Fruit fly (Drosophila melanogaster): ENCODE measurements around the gene Sfp26Ad.

Gene Sfp26Ad

DNA sequence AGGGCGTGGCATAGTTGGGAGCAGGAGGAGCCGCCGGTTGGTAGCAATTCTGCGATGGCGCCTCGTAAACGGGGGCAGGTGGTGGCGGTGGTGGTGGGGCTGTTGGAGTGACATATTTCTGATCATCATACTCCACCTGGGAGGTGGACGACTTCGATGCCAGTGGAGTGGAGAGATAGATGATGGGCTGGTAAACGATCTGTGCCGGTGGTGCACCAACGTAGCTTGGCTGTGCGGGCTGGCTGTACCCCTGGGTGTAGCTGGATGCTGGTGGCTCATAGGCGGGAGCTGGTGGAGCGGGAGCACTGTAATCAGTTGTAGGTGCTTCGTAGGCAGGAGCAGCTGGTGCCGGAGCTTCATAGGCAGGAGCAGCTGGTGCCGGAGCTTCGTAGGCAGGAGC lies 20.1 kb upstream of the Sfp26Ad start:
- no peak for TF ChIP-seq Hr96 (GFP tag; optimal IDR thresholded peaks at IDR 0.05)
- TF ChIP-seq Crg-1 (GFP tag; optimal IDR thresholded peaks at IDR 0.05), result no peak
- TF ChIP-seq CG7101 (tag; optimal IDR thresholded peaks at IDR 0.05), result no peak
- TF ChIP-seq kay (GFP tag; ENCODE audit: borderline replicate concordance), result no peak
- TF ChIP-seq CG5204 (GFP tag; optimal IDR thresholded peaks at IDR 0.05), result no peak

DNA sequence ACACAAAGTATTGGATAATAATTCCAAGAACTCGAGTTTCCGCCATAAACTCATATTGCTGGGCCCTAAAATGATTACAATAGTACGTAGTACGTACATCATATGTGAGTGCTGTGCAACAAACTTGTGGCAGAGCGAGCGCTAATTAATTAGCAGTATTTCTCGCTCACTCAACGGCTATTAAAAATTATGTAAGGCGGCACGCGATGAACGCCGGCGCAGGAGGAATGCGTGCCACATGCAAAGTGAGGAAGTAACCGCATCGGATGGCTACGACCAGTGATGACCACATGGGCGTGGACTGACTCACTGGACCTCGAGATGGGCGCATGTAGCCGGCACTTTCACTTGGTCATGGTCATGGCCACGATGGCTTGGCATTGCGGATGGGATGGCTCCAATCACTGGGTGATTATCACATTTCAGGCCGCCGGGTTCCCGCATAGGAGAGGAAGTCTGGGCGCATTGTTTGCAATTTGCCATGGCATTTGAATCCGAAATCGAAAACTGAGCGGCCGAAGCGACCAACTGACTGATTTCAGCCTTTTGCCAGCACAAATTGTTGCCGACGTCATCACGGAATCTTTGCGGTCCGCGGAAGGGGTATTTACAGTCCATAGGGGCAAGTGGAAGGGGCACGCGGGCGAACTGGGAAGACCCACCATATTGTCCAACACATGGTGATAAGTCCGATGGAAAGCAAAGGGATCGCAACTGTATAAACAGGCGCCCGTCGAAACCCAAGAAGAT lies 18.2 kb upstream of the Sfp26Ad start:
- TF ChIP-seq tj (GFP tag; optimal IDR thresholded peaks at IDR 0.05) (peak; percentile 93), Crg-1 (GFP tag; optimal IDR thresholded peaks at IDR 0.05) (peak; percentile 0), CG14711 (tag; optimal IDR thresholded peaks at IDR 0.05) (no peak)

DNA sequence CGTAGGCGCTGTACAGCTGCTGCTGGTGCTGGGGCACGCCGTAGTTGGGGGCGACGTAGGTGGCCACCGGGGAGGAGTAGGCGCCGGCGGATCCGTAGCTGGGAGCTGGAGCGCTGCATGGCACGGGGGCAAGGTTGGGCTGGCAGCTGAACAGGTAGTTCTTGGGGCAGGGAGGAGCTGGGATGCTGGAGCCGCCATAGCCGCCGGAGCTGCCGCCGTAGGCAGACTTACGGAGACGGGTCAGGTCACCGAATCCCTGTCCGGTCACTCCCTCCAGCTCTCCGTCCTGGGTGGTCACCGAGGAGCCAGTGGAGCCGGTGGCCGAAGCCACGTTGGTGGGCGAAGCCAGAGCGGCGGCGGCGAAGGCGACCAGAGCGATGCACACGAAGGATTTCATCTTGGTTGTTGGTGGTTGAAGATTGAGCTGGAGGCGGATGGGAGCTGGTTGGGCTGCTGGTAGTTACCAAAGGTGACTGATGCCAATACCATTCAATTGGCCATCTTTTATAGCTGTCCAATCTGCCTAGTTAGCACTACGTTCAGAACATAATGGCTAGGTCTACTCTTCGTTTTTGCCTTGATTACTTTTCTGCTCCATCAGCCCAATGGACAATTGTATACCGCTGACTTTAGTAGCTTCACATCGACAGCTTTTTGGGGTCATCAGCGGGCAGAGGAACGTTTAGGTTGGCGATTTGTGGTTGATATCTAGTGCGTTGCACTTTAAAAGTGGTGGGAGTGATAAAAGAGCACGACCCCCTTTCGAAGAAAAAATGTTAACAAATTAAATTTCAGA lies 17.0 kb upstream of the Sfp26Ad start, which contains the start of gene Vm26Aa:
TSS of gene Vm26Aa (minus strand) at position 478 of the 796 bp plus-strand sequence.
- no peak for TF ChIP-seq Mnt (GFP tag; optimal IDR thresholded peaks at IDR 0.05)
- no peak for TF ChIP-seq CG7045 (GFP tag; optimal IDR thresholded peaks at IDR 0.05)
- no peak for TF ChIP-seq CG14711 (tag; optimal IDR thresholded peaks at IDR 0.05)
- peak; percentile 98 for TF ChIP-seq tj (GFP tag; optimal IDR thresholded peaks at IDR 0.05)

DNA sequence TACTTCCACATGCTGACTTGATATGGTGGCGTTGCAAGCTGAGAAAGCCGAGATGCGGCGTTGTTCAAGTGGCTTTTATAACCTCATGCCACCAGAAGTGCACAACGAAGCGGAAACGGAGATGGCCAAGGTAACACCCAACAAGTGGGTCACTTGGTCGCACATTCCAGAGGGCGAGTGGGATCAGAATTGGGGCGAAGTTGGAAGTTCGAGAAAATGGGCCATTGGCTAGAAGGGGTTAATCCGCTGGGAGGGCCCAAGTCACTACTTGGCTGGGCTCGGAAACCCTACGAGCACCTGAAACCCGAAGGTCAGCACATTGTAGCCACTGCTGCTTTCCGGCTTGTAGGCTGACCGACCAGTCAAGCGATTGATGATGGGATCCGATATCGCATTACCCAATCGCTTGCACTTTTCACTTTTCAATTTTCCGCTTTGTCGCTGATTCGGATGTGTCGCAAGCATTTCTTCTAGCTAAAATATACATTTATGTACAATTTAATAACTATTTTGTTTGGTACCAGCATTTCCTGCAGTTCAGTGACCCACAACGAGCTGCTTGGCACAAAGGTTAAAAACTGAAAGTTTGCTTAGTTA lies 15.6 kb upstream of the Sfp26Ad start, which contains the start of gene Vm26Ac:
TSS of gene Vm26Ac (minus strand) at position 51 of the 597 bp plus-strand sequence.
- TF ChIP-seq toe (GFP tag; optimal IDR thresholded peaks at IDR 0.05), result no peak
- peak; percentile 97 for TF ChIP-seq tj (GFP tag; optimal IDR thresholded peaks at IDR 0.05)
- TF ChIP-seq CG7101 (tag; optimal IDR thresholded peaks at IDR 0.05), result no peak
- no peak for TF ChIP-seq CG11617 (GFP tag; optimal IDR thresholded peaks at IDR 0.05)

DNA sequence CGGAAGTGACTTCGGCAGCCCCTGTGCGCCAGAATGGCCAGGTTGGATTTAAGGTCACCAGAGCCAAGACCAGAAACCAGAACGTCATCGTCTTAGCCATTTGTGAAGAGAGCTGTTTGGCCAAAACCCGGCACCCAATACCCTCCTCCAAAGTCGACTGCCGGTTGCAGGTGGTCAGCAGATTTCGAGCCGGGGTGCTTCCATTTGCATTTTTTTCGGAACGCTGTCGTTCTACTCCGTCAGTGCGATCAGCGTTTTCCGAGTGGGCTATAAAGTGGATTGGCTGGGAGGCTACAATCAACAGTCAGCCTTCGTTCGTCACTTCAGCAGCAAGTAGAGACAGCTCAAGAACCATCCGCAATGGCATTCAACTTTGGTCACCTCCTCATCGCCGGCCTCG lies 13.6 kb upstream of the Sfp26Ad start, which contains the start of the genes CG13998 and Vm26Ab:
TSS of gene CG13998 (minus strand) at position 114 of the 400 bp plus-strand sequence.
TSS of gene Vm26Ab (plus strand) at position 299 of the 400 bp plus-strand sequence.
- peak; percentile 99 for TF ChIP-seq tj (GFP tag; optimal IDR thresholded peaks at IDR 0.05)
- no peak for TF ChIP-seq CG7045 (GFP tag; optimal IDR thresholded peaks at IDR 0.05)

DNA sequence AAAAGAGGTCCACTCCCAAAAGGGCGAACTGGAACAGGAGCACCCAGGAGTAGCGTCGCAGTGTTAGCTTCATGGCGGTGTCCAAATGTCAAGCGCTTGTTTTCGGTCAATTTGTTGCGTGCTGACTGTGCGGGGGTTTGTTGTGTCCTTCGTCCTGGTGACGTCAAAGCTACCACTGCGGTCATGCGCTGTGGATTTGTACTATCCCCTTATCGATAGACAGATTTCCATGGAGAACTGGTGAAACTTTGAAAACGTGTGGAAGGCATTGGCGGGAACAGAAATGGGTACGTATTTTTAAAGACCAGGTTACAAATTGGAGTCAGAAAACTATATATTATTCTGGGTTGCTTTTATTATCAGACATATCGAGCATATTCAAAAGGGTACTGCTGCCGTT lies 13.0 kb upstream of the Sfp26Ad start, which contains the start of gene CG13999:
TSS of gene CG13999 (minus strand) at position 314 of the 400 bp plus-strand sequence.
- TF ChIP-seq pad (GFP tag; optimal IDR thresholded peaks at IDR 0.05), result no peak
- no peak for TF ChIP-seq CG7045 (GFP tag; optimal IDR thresholded peaks at IDR 0.05)
- TF ChIP-seq Mnt (GFP tag; optimal IDR thresholded peaks at IDR 0.05), result no peak
- TF ChIP-seq CG7101 (tag; optimal IDR thresholded peaks at IDR 0.05), result no peak
- TF ChIP-seq kay (GFP tag; ENCODE audit: borderline replicate concordance), result no peak
- TF ChIP-seq Clk (GFP tag; optimal IDR thresholded peaks at IDR 0.05), result no peak
- no peak for TF ChIP-seq bab1 (GFP tag; optimal IDR thresholded peaks at IDR 0.05)
- TF ChIP-seq CG14711 (tag; optimal IDR thresholded peaks at IDR 0.05), result no peak
- no peak for TF ChIP-seq cnc (optimal IDR thresholded peaks at IDR 0.05)
- no peak for TF ChIP-seq CG1620 (GFP tag; optimal IDR thresholded peaks at IDR 0.05)
- TF ChIP-seq cic (GFP tag; optimal IDR thresholded peaks at IDR 0.05), result no peak
- TF ChIP-seq ovo (GFP tag; optimal IDR thresholded peaks at IDR 0.05), result no peak
- no peak for TF ChIP-seq Crg-1 (GFP tag; optimal IDR thresholded peaks at IDR 0.05)
- no peak for TF ChIP-seq Hr96 (GFP tag; optimal IDR thresholded peaks at IDR 0.05)

DNA sequence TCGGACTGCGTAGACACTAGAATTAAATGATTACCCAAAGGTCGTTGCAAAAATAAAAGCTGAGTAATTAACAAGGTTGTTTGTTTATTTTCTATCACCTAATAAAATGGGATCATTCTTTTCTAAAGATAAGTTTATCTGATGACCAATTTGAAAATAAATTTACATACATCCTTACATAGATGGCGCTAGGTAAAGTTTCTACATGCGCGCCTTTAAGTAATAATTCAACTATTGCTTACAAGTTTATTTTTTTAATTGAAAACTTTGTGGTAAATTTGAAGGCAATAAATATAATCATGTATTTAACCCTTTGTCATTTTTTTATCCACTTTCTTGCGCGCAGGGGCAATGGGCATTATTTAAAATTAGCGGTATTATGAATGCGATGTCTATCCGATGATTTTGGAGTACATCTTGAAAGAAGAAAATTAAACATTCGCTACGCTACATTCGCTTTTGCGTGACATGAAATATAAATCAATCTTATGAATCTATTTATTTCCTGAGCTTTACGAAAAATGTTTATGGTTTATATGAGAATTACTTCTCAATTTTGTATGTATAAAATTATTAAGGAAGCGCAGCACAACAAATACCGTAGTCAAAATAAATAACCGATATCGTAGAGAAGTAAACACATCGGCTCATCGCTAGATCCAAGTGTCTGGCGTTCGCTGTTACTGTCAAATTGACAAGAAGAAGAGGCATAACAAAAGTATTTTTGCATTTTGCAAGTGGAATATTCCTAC lies 5.8 kb upstream of the Sfp26Ad start, which contains the start of gene CG9044:
TSS of gene CG9044 (plus strand) at position 676 of the 752 bp plus-strand sequence.
- TF ChIP-seq CG33017 (tag; optimal IDR thresholded peaks at IDR 0.05) (no peak), pad (GFP tag; optimal IDR thresholded peaks at IDR 0.05) (peak; percentile 71), kay (GFP tag; ENCODE audit: borderline replicate concordance) (no peak), Mnt (GFP tag; optimal IDR thresholded peaks at IDR 0.05) (peak; percentile 51), CG5204 (GFP tag; optimal IDR thresholded peaks at IDR 0.05) (peak; percentile 72), Clk (GFP tag; optimal IDR thresholded peaks at IDR 0.05) (peak; percentile 11), ovo (GFP tag; optimal IDR thresholded peaks at IDR 0.05) (peak; percentile 32), CG11617 (GFP tag; optimal IDR thresholded peaks at IDR 0.05) (peak; percentile 70), cic (GFP tag; optimal IDR thresholded peaks at IDR 0.05) (peak; percentile 34), CG7101 (tag; optimal IDR thresholded peaks at IDR 0.05) (peak; percentile 54), tj (GFP tag; optimal IDR thresholded peaks at IDR 0.05) (peak; percentile 62), CG7045 (GFP tag; optimal IDR thresholded peaks at IDR 0.05) (peak; percentile 43), cnc (optimal IDR thresholded peaks at IDR 0.05) (no peak), CG1620 (GFP tag; optimal IDR thresholded peaks at IDR 0.05) (peak; percentile 78), CG14711 (tag; optimal IDR thresholded peaks at IDR 0.05) (peak; percentile 51), bab1 (GFP tag; optimal IDR thresholded peaks at IDR 0.05) (peak; percentile 72), Hr96 (GFP tag; optimal IDR thresholded peaks at IDR 0.05) (no peak), Crg-1 (GFP tag; optimal IDR thresholded peaks at IDR 0.05) (peak; percentile 34)
